Fruit fly (Drosophila melanogaster) whole organism, embryonic: Measurements from ENCODE around the gene qm.
A peak's percentile ranks its signal among the peaks of the same experiment; 100 is the strongest.

Source experiments
- Bgb ChIP-seq: fragments of 200-800 bp; sonication (Bioruptor generic); IDR thresholded peaks from 2 replicates; pipeline ENCODE4 v1.3.6; 2022; ENCODE audit warnings: missing biosample characterization, missing genetic modification characterization; ENCODE audit not compliant: partially characterized antibody
- CG10321 ChIP-seq: fragments of 200-800 bp; sonication (Bioruptor generic); IDR thresholded peaks from 2 replicates; pipeline ENCODE4 v1.3.6; 2022; ENCODE audit warnings: missing biosample characterization, missing genetic modification characterization
- CG10366 ChIP-seq: fragments of 200-800 bp; sonication (Bioruptor generic); IDR thresholded peaks from 2 replicates; pipeline ENCODE4 v1.3.6; 2022; ENCODE audit warnings: missing biosample characterization, missing genetic modification characterization
- CG12659 ChIP-seq: fragments of 200-800 bp; sonication (Bioruptor generic); optimal IDR thresholded peaks from 3 replicates; lab custom pipeline; 2017; ENCODE audit warnings: mild to moderate bottlenecking, missing biosample characterization, missing genetic modification reagents, missing genetic modification characterization
- CG12942 ChIP-seq: fragments of 200-800 bp; sonication (Bioruptor generic); optimal IDR thresholded peaks from 3 replicates; lab custom pipeline; 2016; ENCODE audit warnings: missing biosample characterization, missing genetic modification characterization
- CG13287 ChIP-seq: fragments of 200-800 bp; sonication (Bioruptor generic); IDR thresholded peaks from 2 replicates; pipeline ENCODE4 v1.3.6; 2022; ENCODE audit warnings: missing biosample characterization, missing genetic modification characterization; ENCODE audit not compliant: partially characterized antibody
- CG13775 ChIP-seq: fragments of 200-800 bp; sonication (Bioruptor generic); optimal IDR thresholded peaks from 3 replicates; lab custom pipeline; 2017; ENCODE audit warnings: missing biosample characterization, mild to moderate bottlenecking, missing genetic modification characterization
- CG15479 ChIP-seq: fragments of 200-800 bp; sonication (Bioruptor generic); optimal IDR thresholded peaks from 3 replicates; lab custom pipeline; 2019; ENCODE audit warnings: missing biosample characterization, mild to moderate bottlenecking, missing genetic modification characterization, moderate library complexity
- CG15514 ChIP-seq: fragments of 200-800 bp; sonication (Bioruptor generic); optimal IDR thresholded peaks from 3 replicates; lab custom pipeline; 2017; ENCODE audit warnings: missing biosample characterization, missing genetic modification characterization, mild to moderate bottlenecking, moderate library complexity, missing genetic modification reagents
- CG15696 ChIP-seq: fragments of 200-800 bp; sonication (Bioruptor generic); optimal IDR thresholded peaks from 2 replicates; lab custom pipeline; 2019; ENCODE audit warnings: missing biosample characterization, mild to moderate bottlenecking, missing genetic modification characterization, moderate library complexity
- CG1603 ChIP-seq: fragments of 200-800 bp; sonication (Bioruptor generic); optimal IDR thresholded peaks from 2 replicates; lab custom pipeline; 2019; ENCODE audit warnings: missing biosample characterization, mild to moderate bottlenecking, missing genetic modification characterization, moderate library complexity
- CG17359 ChIP-seq: fragments of 200-800 bp; sonication (Bioruptor generic); optimal IDR thresholded peaks from 3 replicates; lab custom pipeline; 2018; ENCODE audit warnings: missing biosample characterization, mild to moderate bottlenecking, missing genetic modification characterization, moderate library complexity
- CG17912 ChIP-seq: fragments of 200-800 bp; sonication (Bioruptor generic); optimal IDR thresholded peaks from 2 replicates; lab custom pipeline; 2018; ENCODE audit warnings: missing biosample characterization, mild to moderate bottlenecking, missing genetic modification characterization
- CG18011 ChIP-seq: fragments of 200-800 bp; sonication (Bioruptor generic); optimal IDR thresholded peaks from 2 replicates; lab custom pipeline; 2017; ENCODE audit warnings: missing biosample characterization, missing genetic modification characterization, mild to moderate bottlenecking, moderate library complexity, missing genotype
- CG1832 ChIP-seq: fragments of 200-800 bp; sonication (Bioruptor generic); optimal IDR thresholded peaks from 2 replicates; lab custom pipeline; 2017; ENCODE audit warnings: missing biosample characterization, mild to moderate bottlenecking, missing genetic modification characterization, inconsistent platforms
- CG31388 ChIP-seq: fragments of 200-800 bp; sonication (Bioruptor generic); optimal IDR thresholded peaks from 2 replicates; lab custom pipeline; 2016; ENCODE audit warnings: missing biosample characterization, missing genetic modification characterization
- CG3163 ChIP-seq: fragments of 200-800 bp; sonication (Bioruptor generic); optimal IDR thresholded peaks from 3 replicates; lab custom pipeline; 2016; ENCODE audit warnings: missing biosample characterization, missing genetic modification characterization
- CG3407 ChIP-seq: fragments of 200-800 bp; sonication (Bioruptor generic); optimal IDR thresholded peaks from 2 replicates; lab custom pipeline; 2018; ENCODE audit warnings: missing biosample characterization, mild to moderate bottlenecking, missing genetic modification characterization
- CG34376 ChIP-seq: fragments of 200-800 bp; sonication (Bioruptor generic); optimal IDR thresholded peaks from 2 replicates; lab custom pipeline; 2018; ENCODE audit warnings: missing biosample characterization, mild to moderate bottlenecking, missing genetic modification characterization
- CG4617 ChIP-seq: fragments of 200-800 bp; sonication (Bioruptor generic); optimal IDR thresholded peaks from 3 replicates; lab custom pipeline; 2016; ENCODE audit warnings: missing biosample characterization, missing genetic modification characterization, borderline replicate concordance
- CG6854 ChIP-seq: fragments of 200-800 bp; sonication (Bioruptor generic); optimal IDR thresholded peaks from 3 replicates; lab custom pipeline; 2017; ENCODE audit warnings: missing biosample characterization, mild to moderate bottlenecking, missing genetic modification characterization
- CG7987 ChIP-seq: fragments of 200-800 bp; sonication (Bioruptor generic); optimal IDR thresholded peaks from 2 replicates; lab custom pipeline; 2018; ENCODE audit warnings: missing biosample characterization, mild to moderate bottlenecking, missing genetic modification characterization, moderate library complexity
- CG8478 ChIP-seq: fragments of >200 bp; optimal IDR thresholded peaks from 2 replicates; lab custom pipeline; 2018
- CG9437 ChIP-seq: fragments of 200-800 bp; sonication (Bioruptor generic); optimal IDR thresholded peaks from 2 replicates; lab custom pipeline; 2018; ENCODE audit warnings: missing biosample characterization, mild to moderate bottlenecking, missing genetic modification characterization
- Deaf1 ChIP-seq: fragments of 200-800 bp; optimal IDR thresholded peaks from 3 replicates; lab custom pipeline; 2019; ENCODE audit warnings: missing biosample characterization, mild to moderate bottlenecking, missing genetic modification characterization, moderate library complexity
- Dll ChIP-seq: fragments of 200-800 bp; sonication (Bioruptor generic); IDR thresholded peaks from 4 replicates; pipeline ENCODE4 v1.3.6; 2022; ENCODE audit warnings: missing biosample characterization, missing genetic modification characterization; ENCODE audit not compliant: partially characterized antibody
- Lpt ChIP-seq: fragments of >200 bp; optimal IDR thresholded peaks from 2 replicates; lab custom pipeline; 2018; ENCODE audit warnings: missing biosample characterization, missing genetic modification characterization
- MESR4 ChIP-seq: fragments of 200-800 bp; sonication (Bioruptor generic); optimal IDR thresholded peaks from 2 replicates; lab custom pipeline; 2018; ENCODE audit warnings: missing biosample characterization, mild to moderate bottlenecking, missing genetic modification characterization, moderate library complexity
- Opbp ChIP-seq: fragments of 200-800 bp; sonication (Bioruptor generic); IDR thresholded peaks from 3 replicates; pipeline ENCODE4 v1.3.6; 2022; ENCODE audit warnings: missing biosample characterization, missing genetic modification characterization; ENCODE audit not compliant: partially characterized antibody
- Sin3A ChIP-seq: fragments of >200 bp; optimal IDR thresholded peaks from 2 replicates; lab custom pipeline; 2018
- YL-1 ChIP-seq: fragments of 200-800 bp; sonication (Bioruptor generic); optimal IDR thresholded peaks from 3 replicates; lab custom pipeline; 2017; ENCODE audit warnings: missing biosample characterization, mild to moderate bottlenecking, missing genetic modification characterization
- ato ChIP-seq: fragments of 200-800 bp; sonication (Bioruptor generic); IDR thresholded peaks from 2 replicates; pipeline ENCODE4 v1.3.6; 2022; ENCODE audit warnings: missing biosample characterization, missing genetic modification characterization; ENCODE audit not compliant: partially characterized antibody
- cg ChIP-seq: fragments of 200-800 bp; sonication (Bioruptor generic); optimal IDR thresholded peaks from 3 replicates; lab custom pipeline; 2019; ENCODE audit warnings: missing biosample characterization, mild to moderate bottlenecking, missing genetic modification characterization, moderate library complexity
- cwo ChIP-seq: fragments of 200-800 bp; sonication (Bioruptor generic); optimal IDR thresholded peaks from 3 replicates; lab custom pipeline; 2017; ENCODE audit warnings: missing biosample characterization, missing genetic modification characterization, mild to moderate bottlenecking, moderate library complexity, missing genetic modification reagents
- da ChIP-seq: fragments of 200-800 bp; sonication (Bioruptor generic); optimal IDR thresholded peaks from 2 replicates; lab custom pipeline; 2016; ENCODE audit warnings: missing biosample characterization, missing genetic modification characterization
- dm ChIP-seq: fragments of 200-800 bp; sonication (Bioruptor generic); optimal IDR thresholded peaks from 3 replicates; lab custom pipeline; 2016; ENCODE audit warnings: missing biosample characterization, missing genetic modification characterization
- dmrt99B ChIP-seq: fragments of 200-800 bp; sonication (Bioruptor generic); optimal IDR thresholded peaks from 2 replicates; lab custom pipeline; 2018; ENCODE audit warnings: missing biosample characterization, mild to moderate bottlenecking, missing genetic modification characterization, moderate library complexity
- fu2 ChIP-seq: fragments of 200-800 bp; sonication (Bioruptor generic); optimal IDR thresholded peaks from 2 replicates; lab custom pipeline; 2016; ENCODE audit warnings: missing biosample characterization, missing genetic modification characterization
- grn ChIP-seq: fragments of 200-800 bp; sonication (Bioruptor generic); optimal IDR thresholded peaks from 3 replicates; lab custom pipeline; 2017; ENCODE audit warnings: missing biosample characterization, missing genetic modification characterization
- kah ChIP-seq: fragments of 200-800 bp; sonication (Bioruptor generic); optimal IDR thresholded peaks from 2 replicates; lab custom pipeline; 2018; ENCODE audit warnings: missing biosample characterization, mild to moderate bottlenecking, missing genetic modification characterization
- klu ChIP-seq: fragments of 200-800 bp; sonication (Bioruptor generic); IDR thresholded peaks from 2 replicates; pipeline ENCODE4 v1.3.6; 2022; ENCODE audit warnings: missing biosample characterization, missing genetic modification characterization
- kni ChIP-seq: fragments of 200-800 bp; sonication (Bioruptor generic); optimal IDR thresholded peaks from 3 replicates; lab custom pipeline; 2017; ENCODE audit warnings: mild to moderate bottlenecking, missing biosample characterization, missing genetic modification reagents, missing genetic modification characterization
- nmo ChIP-seq: fragments of 200-800 bp; sonication (Bioruptor generic); optimal IDR thresholded peaks from 2 replicates; lab custom pipeline; 2018; ENCODE audit warnings: missing biosample characterization, mild to moderate bottlenecking, missing genetic modification characterization, moderate library complexity
- phol ChIP-seq: fragments of 200-800 bp; sonication (Bioruptor generic); optimal IDR thresholded peaks from 3 replicates; lab custom pipeline; 2018; ENCODE audit warnings: missing biosample characterization, mild to moderate bottlenecking, missing genetic modification characterization, moderate library complexity
- pros ChIP-seq: fragments of 200-800 bp; sonication (Bioruptor generic); optimal IDR thresholded peaks from 3 replicates; lab custom pipeline; 2019; ENCODE audit warnings: missing biosample characterization, mild to moderate bottlenecking, missing genetic modification characterization, moderate library complexity
- sqz ChIP-seq: fragments of 200-800 bp; sonication (Bioruptor generic); optimal IDR thresholded peaks from 3 replicates; lab custom pipeline; 2018; ENCODE audit warnings: missing biosample characterization, mild to moderate bottlenecking, missing genetic modification characterization
- twi ChIP-seq: fragments of 200-800 bp; optimal IDR thresholded peaks from 2 replicates; lab custom pipeline; 2019; ENCODE audit warnings: missing biosample characterization, mild to moderate bottlenecking, missing genetic modification characterization, moderate library complexity
- vfl ChIP-seq: fragments of 200-800 bp; sonication (Bioruptor generic); optimal IDR thresholded peaks from 2 replicates; lab custom pipeline; 2016; ENCODE audit warnings: missing biosample characterization, missing genetic modification characterization

Gene qm

dm6 chr3L:7370231-7370882 is 22.2 kb downstream of the qm start:
- TF ChIP-seq kni (GFP tag; lab: Kevin White, UChicago) (peak; percentile 44), klu (GFP tag; lab: Robert Waterston, UW) (no peak), ato (GFP tag; lab: Robert Waterston, UW) (0 out of 2 replicates have a peak, but pooled peaks have one; percentile 24), cg (GFP tag; lab: Kevin White, UChicago) (peak; percentile 99), YL-1 (GFP tag; lab: Kevin White, UChicago) (peak; percentile 93), pros (GFP tag; lab: Kevin White, UChicago) (peak; percentile 98), twi (tag; lab: Kevin White, UChicago) (peak; percentile 71), sqz (GFP tag; lab: Kevin White, UChicago) (peak; percentile 31), dmrt99B (tag; lab: Kevin White, UChicago) (no peak), CG13287 (peak; percentile 21; the same call in 1 of the 2 replicates), da (GFP tag; lab: Kevin White, UChicago) (peak; percentile 47), Opbp (0 out of 3 replicates have a peak, but pooled peaks have one; percentile 4), CG17912 (GFP tag; lab: Kevin White, UChicago) (no peak), CG12659 (GFP tag; lab: Kevin White, UChicago) (peak; percentile 37), cwo (peak; percentile 19), CG15479 (peak; percentile 43), CG12942 (no peak), CG8478 (lab: Kevin White, UChicago) (peak; percentile 95), CG10366 (no peak), kah (peak; percentile 73), CG6854 (GFP tag; lab: Kevin White, UChicago) (no peak), CG1603 (tag; lab: Kevin White, UChicago) (peak; percentile 26), CG4617 (GFP tag; lab: Kevin White, UChicago) (peak; percentile 80), Deaf1 (tag; lab: Kevin White, UChicago) (peak; percentile 29), CG13775 (GFP tag; lab: Kevin White, UChicago) (no peak), CG3407 (GFP tag; lab: Kevin White, UChicago) (no peak), phol (tag; lab: Kevin White, UChicago) (peak; percentile 58), CG1832 (GFP tag; lab: Kevin White, UChicago) (peak; percentile 58), vfl (GFP tag; lab: Kevin White, UChicago) (no peak), CG15514 (GFP tag; lab: Kevin White, UChicago) (peak; percentile 42), CG31388 (GFP tag; lab: Kevin White, UChicago) (no peak), CG18011 (GFP tag; lab: Kevin White, UChicago) (no peak), grn (GFP tag; lab: Kevin White, UChicago) (no peak), Dll (0 out of 4 replicates have a peak, but pooled peaks have one; percentile 21), dm (GFP tag; lab: Kevin White, UChicago) (peak; percentile 81), CG17359 (tag; lab: Kevin White, UChicago) (no peak), Sin3A (lab: Kevin White, UChicago) (peak; percentile 9), CG7987 (GFP tag; lab: Kevin White, UChicago) (peak; percentile 22), CG10321 (GFP tag; lab: Robert Waterston, UW) (peak; percentile 96), CG34376 (peak; percentile 7), Bgb (GFP tag; lab: Robert Waterston, UW) (peak; percentile 14; the same call in 1 of the 2 replicates), Lpt (GFP tag; lab: Kevin White, UChicago) (no peak), CG3163 (GFP tag; lab: Kevin White, UChicago) (peak; percentile 20), CG15696 (tag; lab: Kevin White, UChicago) (peak; percentile 24), MESR4 (peak; percentile 49), CG9437 (GFP tag; lab: Kevin White, UChicago) (peak; percentile 93), fu2 (GFP tag; lab: Kevin White, UChicago) (no peak), nmo (GFP tag; lab: Kevin White, UChicago) (peak; percentile 45)
